Fruit fly (Drosophila melanogaster) whole organism, wandering third instar larva: Measurements from ENCODE around the gene Reph.

Source experiments
- Abd-B ChIP-seq: fragments of >200 bp; optimal IDR thresholded peaks from 2 replicates; lab custom pipeline; 2017; ENCODE audit warnings: missing biosample characterization, missing genetic modification characterization
- CG32264 ChIP-seq: fragments of 200-800 bp; sonication (Bioruptor generic); optimal IDR thresholded peaks from 2 replicates; lab custom pipeline; 2016; ENCODE audit warnings: missing biosample characterization, missing genetic modification characterization
- CG9705 ChIP-seq: fragments of 200-800 bp; sonication (Bioruptor generic); optimal IDR thresholded peaks from 2 replicates; lab custom pipeline; 2018; ENCODE audit warnings: missing biosample characterization, mild to moderate bottlenecking, missing genetic modification characterization
- CrebA ChIP-seq: fragments of 200-800 bp; sonication (Bioruptor generic); optimal IDR thresholded peaks from 2 replicates; lab custom pipeline; 2016; ENCODE audit warnings: missing biosample characterization, mild to moderate bottlenecking, missing genetic modification characterization, borderline replicate concordance
- Dfd ChIP-seq: fragments of >200 bp; optimal IDR thresholded peaks from 2 replicates; lab custom pipeline; 2017; ENCODE audit warnings: missing biosample characterization, missing genetic modification characterization
- Dif ChIP-seq: fragments of 200-275, 200-300 bp; sonication (Bioruptor generic); optimal IDR thresholded peaks from 2 replicates; lab custom pipeline; 2018; ENCODE audit warnings: missing biosample characterization, missing genetic modification characterization; ENCODE audit not compliant: partially characterized antibody
- HLH106 ChIP-seq: fragments of 200-800 bp; optimal IDR thresholded peaks from 3 replicates; lab custom pipeline; 2019; ENCODE audit warnings: missing biosample characterization, mild to moderate bottlenecking, missing genetic modification characterization, moderate library complexity
- Hnf4 ChIP-seq: fragments of 200-800 bp; sonication (Bioruptor generic); optimal IDR thresholded peaks from 2 replicates; lab custom pipeline; 2016; ENCODE audit warnings: missing biosample characterization, mild to moderate bottlenecking, missing genetic modification characterization
- Hr78 ChIP-seq: fragments of >200 bp; optimal IDR thresholded peaks from 2 replicates; lab custom pipeline; 2017; ENCODE audit warnings: missing biosample characterization, missing genetic modification characterization
- Hr83 ChIP-seq: fragments of 200-300 bp; sonication (Bioruptor generic); optimal IDR thresholded peaks from 2 replicates; lab custom pipeline; 2016; ENCODE audit warnings: missing biosample characterization, mild to moderate bottlenecking, missing genetic modification characterization, moderate library complexity; ENCODE audit not compliant: poor library complexity, severe bottlenecking
- Jra ChIP-seq: sonication (Bioruptor generic); optimal IDR thresholded peaks from 2 replicates; lab custom pipeline; 2016; ENCODE audit warnings: missing biosample characterization, missing genetic modification characterization
- Mio ChIP-seq: sonication (Bioruptor generic); optimal IDR thresholded peaks from 2 replicates; lab custom pipeline; 2016; ENCODE audit warnings: missing biosample characterization, missing genetic modification characterization
- Myc ChIP-seq: fragments of >200 bp; optimal IDR thresholded peaks from 2 replicates; lab custom pipeline; 2017
- N ChIP-seq: fragments of >200 bp; optimal IDR thresholded peaks from 2 replicates; lab custom pipeline; 2018; ENCODE audit warnings: missing biosample characterization, missing external identifiers, missing genetic modification characterization
- OdsH ChIP-seq: fragments of 200-800 bp; sonication (Bioruptor generic); optimal IDR thresholded peaks from 2 replicates; lab custom pipeline; 2016; ENCODE audit warnings: missing biosample characterization, mild to moderate bottlenecking, missing genetic modification characterization
- Rel ChIP-seq, 2 experiments: fragments of 200-800 bp; sonication (Bioruptor generic) in 1 of 2; optimal IDR thresholded peaks; 2 replicates in 1 of 2; 3 replicates in 1 of 2; lab custom pipeline; 2016 to 2019; ENCODE audit warnings: mild to moderate bottlenecking in 2 of 2, missing biosample characterization in 2 of 2, missing genetic modification characterization in 2 of 2, moderate library complexity in 1 of 2
- Sp1 ChIP-seq: fragments of 200-800 bp; sonication (Bioruptor generic); optimal IDR thresholded peaks from 3 replicates; lab custom pipeline; 2019; ENCODE audit warnings: missing biosample characterization, mild to moderate bottlenecking, missing genetic modification characterization, moderate library complexity
- Vsx2 ChIP-seq: fragments of 200-300, 225-300 bp; sonication (Bioruptor generic); optimal IDR thresholded peaks from 2 replicates; lab custom pipeline; 2018; ENCODE audit warnings: missing biosample characterization, missing genetic modification characterization; ENCODE audit not compliant: partially characterized antibody
- br ChIP-seq: fragments of 200-800 bp; sonication (Bioruptor generic); optimal IDR thresholded peaks from 2 replicates; lab custom pipeline; 2016; ENCODE audit warnings: missing biosample characterization, missing genetic modification characterization
- brk ChIP-seq: fragments of 200-800 bp; sonication (Bioruptor generic); optimal IDR thresholded peaks from 2 replicates; lab custom pipeline; 2016; ENCODE audit warnings: missing biosample characterization, mild to moderate bottlenecking, missing genetic modification characterization
- dl ChIP-seq, 2 experiments: fragments of 175-275, 200-275 bp in 1 of 2; fragments of 200-275 bp in 1 of 2; sonication (Bioruptor generic); optimal IDR thresholded peaks; lab custom pipeline; 2018; ENCODE audit warnings: mild to moderate bottlenecking in 2 of 2, missing biosample characterization in 2 of 2, missing genetic modification characterization in 2 of 2, moderate library complexity in 2 of 2; ENCODE audit not compliant: partially characterized antibody in 2 of 2, insufficient read depth in 1 of 2
- dmrt93B ChIP-seq: fragments of 200-800 bp; sonication (Bioruptor generic); optimal IDR thresholded peaks from 2 replicates; lab custom pipeline; 2018; ENCODE audit warnings: missing biosample characterization, mild to moderate bottlenecking, missing genetic modification characterization
- dsf ChIP-seq: sonication (Bioruptor generic); optimal IDR thresholded peaks from 2 replicates; lab custom pipeline; 2016; ENCODE audit warnings: missing biosample characterization, missing genetic modification characterization, borderline replicate concordance
- ey ChIP-seq: fragments of 200-800 bp; sonication (Bioruptor generic); optimal IDR thresholded peaks from 2 replicates; lab custom pipeline; 2016; ENCODE audit warnings: missing biosample characterization, missing genetic modification characterization
- foxo ChIP-seq, 2 experiments: fragments of 200-800 bp; sonication (Bioruptor generic); optimal IDR thresholded peaks; 2 replicates in 1 of 2; 3 replicates in 1 of 2; lab custom pipeline; 2016 to 2017; ENCODE audit warnings: missing biosample characterization in 2 of 2, missing genetic modification characterization in 2 of 2
- fru ChIP-seq: fragments of 200-800 bp; sonication (Bioruptor generic); optimal IDR thresholded peaks from 3 replicates; lab custom pipeline; 2016; ENCODE audit warnings: missing biosample characterization, mild to moderate bottlenecking, missing genetic modification characterization
- h ChIP-seq: fragments of 200-800 bp; sonication (Bioruptor generic); optimal IDR thresholded peaks from 3 replicates; lab custom pipeline; 2016; ENCODE audit warnings: missing biosample characterization, mild to moderate bottlenecking, missing genetic modification characterization
- jim ChIP-seq: fragments of 175-275, 200-325 bp; sonication (Bioruptor generic); optimal IDR thresholded peaks from 2 replicates; lab custom pipeline; 2016; ENCODE audit warnings: missing biosample characterization, mild to moderate bottlenecking, missing genetic modification characterization
- pan ChIP-seq: fragments of >200 bp; optimal IDR thresholded peaks from 2 replicates; lab custom pipeline; 2017
- psq ChIP-seq: fragments of 200-800 bp; sonication (Bioruptor generic); optimal IDR thresholded peaks from 3 replicates; lab custom pipeline; 2017; ENCODE audit warnings: missing biosample characterization, mild to moderate bottlenecking, missing genetic modification characterization, moderate library complexity
- rgr ChIP-seq: fragments of 200-800 bp; sonication (Bioruptor generic); optimal IDR thresholded peaks from 3 replicates; lab custom pipeline; 2016; ENCODE audit warnings: missing biosample characterization, mild to moderate bottlenecking, missing genetic modification characterization
- sage ChIP-seq: fragments of 200-800 bp; sonication (Bioruptor generic); optimal IDR thresholded peaks from 2 replicates; lab custom pipeline; 2016; ENCODE audit warnings: missing biosample characterization, mild to moderate bottlenecking, missing genetic modification characterization
- tai ChIP-seq: sonication (Bioruptor generic); optimal IDR thresholded peaks from 2 replicates; lab custom pipeline; 2016; ENCODE audit warnings: missing biosample characterization, missing genetic modification characterization
- usp ChIP-seq: fragments of >200 bp; optimal IDR thresholded peaks from 2 replicates; lab custom pipeline; 2017; ENCODE audit warnings: missing biosample characterization, missing genetic modification characterization
- woc ChIP-seq: sonication (Bioruptor generic); optimal IDR thresholded peaks from 2 replicates; lab custom pipeline; 2016; ENCODE audit warnings: missing biosample characterization, mild to moderate bottlenecking, missing genetic modification characterization

Gene Reph

DNA sequence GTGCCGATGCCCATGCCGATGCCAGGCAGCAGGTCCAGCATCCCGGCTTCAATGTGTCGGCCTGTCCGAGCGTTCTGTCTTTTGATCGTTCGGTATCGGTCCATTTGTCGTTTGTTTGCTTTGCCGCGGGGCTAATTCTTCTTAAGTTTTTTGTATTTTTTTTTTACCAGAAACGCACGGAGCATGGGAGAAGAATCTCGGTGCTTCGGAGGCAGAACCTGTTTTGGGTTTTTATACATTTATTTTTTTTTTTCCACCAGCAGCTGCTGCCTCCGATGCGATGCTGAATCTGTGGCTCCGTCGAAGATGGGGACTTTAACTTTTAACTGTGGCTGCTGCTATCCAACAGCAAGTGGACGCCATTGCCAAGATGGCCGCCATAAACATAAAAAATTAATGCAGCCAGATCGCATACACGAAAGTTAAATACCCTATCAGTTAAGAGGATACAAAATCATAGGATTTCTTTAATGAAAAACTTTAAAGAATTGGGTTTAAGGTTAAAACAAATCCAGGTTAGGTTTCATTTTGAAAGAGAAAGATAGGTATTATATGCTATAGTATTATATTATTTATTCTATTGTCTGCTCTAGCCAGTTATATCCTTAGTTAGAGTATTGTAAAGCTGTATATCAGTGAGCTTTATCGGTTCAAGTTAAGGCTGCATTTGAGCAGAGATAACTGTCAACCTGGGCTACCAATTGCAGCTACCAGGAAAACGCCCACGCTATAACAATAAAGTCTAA lies 22.0 kb upstream of the Reph start:
- TF ChIP-seq Sp1 (GFP tag; lab: Kevin White, UChicago) (peak; percentile 80), CG9705 (peak; percentile 27), foxo (GFP tag; optimal IDR thresholded peaks at IDR 0.05; lab: Kevin White, UChicago) (peak in 1 of 2 experiments; percentile 66), Mio (GFP tag; lab: Kevin White, UChicago) (no peak), tai (GFP tag; lab: Kevin White, UChicago) (peak; percentile 3), Hnf4 (GFP tag; lab: Kevin White, UChicago) (peak; percentile 58), psq (GFP tag; lab: Kevin White, UChicago) (peak; percentile 69), Myc (lab: Kevin White, UChicago) (no peak), Dfd (GFP tag; lab: Kevin White, UChicago) (no peak), woc (peak; percentile 59), br (GFP tag; lab: Kevin White, UChicago) (peak; percentile 61), ey (GFP tag; lab: Kevin White, UChicago) (peak; percentile 58), brk (GFP tag; lab: Kevin White, UChicago) (peak; percentile 35), CG32264 (GFP tag; lab: Kevin White, UChicago) (no peak), dmrt93B (GFP tag; lab: Kevin White, UChicago) (peak; percentile 8), CrebA (GFP tag; lab: Kevin White, UChicago) (peak; percentile 74), OdsH (GFP tag; lab: Kevin White, UChicago) (peak; percentile 83), fru (GFP tag; lab: Kevin White, UChicago) (peak; percentile 62), jim (no peak), dl (GFP tag; optimal IDR thresholded peaks at IDR 0.05; lab: Kevin White, UChicago; ENCODE audit: insufficient read depth in 1 of 2, partially characterized antibody in 2 of 2) (peak in 1 of 2 experiments; percentile 34), HLH106 (tag; lab: Kevin White, UChicago) (peak; percentile 62), Vsx2 (GFP tag; lab: Kevin White, UChicago) (peak; percentile 31), Rel (GFP tag; optimal IDR thresholded peaks at IDR 0.05; lab: Kevin White, UChicago) (peak; percentile 6), Rel (tag; optimal IDR thresholded peaks at IDR 0.05; lab: Kevin White, UChicago) (peak; percentile 49), h (GFP tag; lab: Kevin White, UChicago) (peak; percentile 62), sage (GFP tag; lab: Kevin White, UChicago) (no peak), rgr (GFP tag; lab: Kevin White, UChicago) (peak; percentile 50)

dm6 chr2L:3784268-3784997 lies 18.9 kb upstream of the Reph start, which contains the start of gene CG31960:
Gene CG31960, plus strand, starts transcription at chr2L:3784947.
- TF ChIP-seq Dfd (GFP tag; lab: Kevin White, UChicago) (no peak), rgr (GFP tag; lab: Kevin White, UChicago) (no peak), Abd-B (GFP tag; lab: Kevin White, UChicago) (no peak), OdsH (GFP tag; lab: Kevin White, UChicago) (no peak), Dif (GFP tag; lab: Kevin White, UChicago) (no peak), psq (GFP tag; lab: Kevin White, UChicago) (no peak)

DNA sequence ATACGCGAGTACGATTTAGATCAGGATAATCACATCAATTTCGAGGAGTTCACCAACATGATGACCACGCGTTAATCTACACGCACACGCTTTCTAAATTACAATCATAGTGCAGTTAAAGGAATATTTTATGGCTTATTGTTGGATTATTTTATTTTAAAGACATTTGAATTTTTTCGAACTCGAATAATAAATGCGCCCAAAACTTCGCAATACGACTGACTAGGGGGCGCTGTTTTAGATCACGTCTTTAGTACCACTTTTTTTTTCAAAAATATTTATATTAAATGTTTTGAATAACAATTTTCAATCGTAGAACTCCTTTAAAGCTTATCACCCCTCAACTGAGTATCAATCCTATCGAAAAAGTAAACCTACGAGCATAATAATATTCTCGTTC lies 17.9 kb upstream of the Reph start:
- peak; percentile 48 for TF ChIP-seq Myc (lab: Kevin White, UChicago)
- no peak for TF ChIP-seq dsf (GFP tag; lab: Kevin White, UChicago)

DNA sequence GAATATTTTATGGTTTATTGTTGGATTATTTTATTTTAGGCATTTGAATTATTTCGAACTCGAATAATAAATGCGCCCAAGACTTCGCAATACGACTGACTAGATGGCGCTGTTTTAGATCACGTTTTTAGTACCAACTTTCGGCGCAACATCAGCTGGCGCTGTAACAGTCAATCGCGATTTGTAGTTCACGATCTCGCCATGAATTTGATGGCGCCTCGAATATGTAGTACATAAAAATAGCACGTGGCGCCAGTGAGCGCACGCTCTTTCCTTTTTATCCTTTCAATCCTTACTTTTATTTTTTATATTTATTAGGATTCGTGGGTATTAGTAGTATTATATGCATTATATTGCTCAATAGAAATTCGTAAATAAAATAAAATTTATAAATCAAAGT lies 17.1 kb upstream of the Reph start:
- TF ChIP-seq CG32264 (GFP tag; lab: Kevin White, UChicago) (no peak), HLH106 (tag; lab: Kevin White, UChicago) (peak; percentile 63), psq (GFP tag; lab: Kevin White, UChicago) (peak; percentile 67), Myc (lab: Kevin White, UChicago) (peak; percentile 95), h (GFP tag; lab: Kevin White, UChicago) (peak; percentile 71), Dfd (GFP tag; lab: Kevin White, UChicago) (no peak), ey (GFP tag; lab: Kevin White, UChicago) (peak; percentile 70), usp (GFP tag; lab: Kevin White, UChicago) (no peak), jim (peak; percentile 15), tai (GFP tag; lab: Kevin White, UChicago) (peak; percentile 91), Hnf4 (GFP tag; lab: Kevin White, UChicago) (peak; percentile 80), Hr83 (peak; percentile 60), br (GFP tag; lab: Kevin White, UChicago) (peak; percentile 86), CrebA (GFP tag; lab: Kevin White, UChicago) (no peak), Hr78 (GFP tag; lab: Kevin White, UChicago) (no peak), foxo (GFP tag; optimal IDR thresholded peaks at IDR 0.05; lab: Kevin White, UChicago) (peak in 1 of 2 experiments; percentile 77), Jra (peak; percentile 51), sage (GFP tag; lab: Kevin White, UChicago) (no peak), Sp1 (GFP tag; lab: Kevin White, UChicago) (peak; percentile 21), Dif (GFP tag; lab: Kevin White, UChicago) (no peak), dsf (GFP tag; lab: Kevin White, UChicago) (peak; percentile 40), rgr (GFP tag; lab: Kevin White, UChicago) (peak; percentile 76), fru (GFP tag; lab: Kevin White, UChicago) (peak; percentile 14), pan (lab: Kevin White, UChicago) (no peak), N (GFP tag; lab: Kevin White, UChicago) (no peak), Rel (GFP tag; optimal IDR thresholded peaks at IDR 0.05; lab: Kevin White, UChicago) (no peak), Rel (tag; optimal IDR thresholded peaks at IDR 0.05; lab: Kevin White, UChicago) (peak; percentile 3), brk (GFP tag; lab: Kevin White, UChicago) (peak; percentile 11)
